Fruit fly (Drosophila melanogaster) whole organism, prepupa: Measurements from ENCODE around the gene CG15528.

Source experiments
- CG11294 ChIP-seq: fragments of 200-800 bp; sonication (Bioruptor generic); IDR thresholded peaks from 2 replicates; pipeline ENCODE4 v1.3.6; 2022; ENCODE audit warnings: missing biosample characterization, missing genetic modification characterization
- CG11762 ChIP-seq: fragments of 200-800 bp; sonication (Bioruptor generic); optimal IDR thresholded peaks from 3 replicates; lab custom pipeline; 2016; ENCODE audit warnings: missing biosample characterization, missing genetic modification characterization; ENCODE audit not compliant: insufficient read depth
- CG31627 ChIP-seq: fragments of 200-800 bp; sonication (Bioruptor generic); optimal IDR thresholded peaks from 3 replicates; lab custom pipeline; 2016; ENCODE audit warnings: missing biosample characterization, missing genetic modification characterization
- CG34406 ChIP-seq: fragments of 200-800 bp; sonication (Bioruptor generic); optimal IDR thresholded peaks from 3 replicates; lab custom pipeline; 2016; ENCODE audit warnings: missing biosample characterization, missing genetic modification characterization
- CG3919 ChIP-seq: fragments of 200-800 bp; sonication (Bioruptor generic); optimal IDR thresholded peaks from 3 replicates; lab custom pipeline; 2016; ENCODE audit warnings: missing biosample characterization, missing genetic modification characterization
- CG6163 ChIP-seq: fragments of 200-800 bp; sonication (Bioruptor generic); IDR thresholded peaks from 3 replicates; pipeline ENCODE4 v1.3.6; 2022; ENCODE audit warnings: missing biosample characterization, missing genetic modification characterization
- CG6276 ChIP-seq: fragments of 200-800 bp; sonication (Bioruptor generic); optimal IDR thresholded peaks from 2 replicates; lab custom pipeline; 2017; ENCODE audit warnings: missing biosample characterization, mild to moderate bottlenecking, missing genetic modification characterization
- CG6792 ChIP-seq: fragments of 200-800 bp; sonication (Bioruptor generic); optimal IDR thresholded peaks from 3 replicates; lab custom pipeline; 2016; ENCODE audit warnings: missing biosample characterization, missing genetic modification characterization
- CG6854 ChIP-seq: fragments of 200-800 bp; sonication (Bioruptor generic); optimal IDR thresholded peaks from 2 replicates; lab custom pipeline; 2017; ENCODE audit warnings: missing biosample characterization, mild to moderate bottlenecking, missing genetic modification characterization
- CG7368 ChIP-seq: fragments of 200-800 bp; sonication (Bioruptor generic); optimal IDR thresholded peaks from 3 replicates; lab custom pipeline; 2016; ENCODE audit warnings: missing biosample characterization, missing genetic modification characterization
- CG8119 ChIP-seq: fragments of 200-800 bp; sonication (Bioruptor generic); IDR thresholded peaks from 3 replicates; pipeline ENCODE4 v1.3.6; 2022; ENCODE audit warnings: missing biosample characterization, missing genetic modification characterization
- CG8319 ChIP-seq: fragments of 200-800 bp; sonication (Bioruptor generic); optimal IDR thresholded peaks from 3 replicates; lab custom pipeline; 2016; ENCODE audit warnings: missing biosample characterization, missing genetic modification characterization
- CG8632 ChIP-seq: fragments of 200-800 bp; sonication (Bioruptor generic); optimal IDR thresholded peaks from 3 replicates; lab custom pipeline; 2016; ENCODE audit warnings: missing biosample characterization, missing genetic modification characterization
- Eip75B ChIP-seq: fragments of 200-800 bp; sonication (Bioruptor generic); optimal IDR thresholded peaks from 3 replicates; lab custom pipeline; 2016; ENCODE audit warnings: missing biosample characterization, missing genetic modification characterization
- Eip78C ChIP-seq: fragments of 200-800 bp; sonication (Bioruptor generic); peaks from one replicate; lab custom pipeline; 2016; ENCODE audit warnings: missing biosample characterization, missing genetic modification characterization
- Hr39 ChIP-seq: fragments of 200-800 bp; sonication (Bioruptor generic); optimal IDR thresholded peaks from 2 replicates; lab custom pipeline; 2016; ENCODE audit warnings: missing biosample characterization, missing genetic modification characterization
- Hr4 ChIP-seq: fragments of 200-800 bp; sonication (Bioruptor generic); optimal IDR thresholded peaks from 3 replicates; lab custom pipeline; 2016; ENCODE audit warnings: missing biosample characterization, missing genetic modification characterization
- Lpt ChIP-seq: fragments of 200-800 bp; sonication (Bioruptor generic); optimal IDR thresholded peaks from 3 replicates; lab custom pipeline; 2016; ENCODE audit warnings: missing biosample characterization, missing genetic modification characterization
- Met ChIP-seq: fragments of 200-800 bp; sonication (Bioruptor generic); optimal IDR thresholded peaks from 3 replicates; lab custom pipeline; 2016; ENCODE audit warnings: missing biosample characterization, missing genetic modification characterization
- Smox ChIP-seq: fragments of 200-800 bp; sonication (Bioruptor generic); optimal IDR thresholded peaks from 3 replicates; lab custom pipeline; 2016; ENCODE audit warnings: missing biosample characterization, missing genetic modification characterization
- Sox102F ChIP-seq: fragments of 200-800 bp; sonication (Bioruptor generic); optimal IDR thresholded peaks from 2 replicates; lab custom pipeline; 2016; ENCODE audit warnings: missing biosample characterization, mild to moderate bottlenecking, missing genetic modification characterization
- Sox15 ChIP-seq: fragments of 200-800 bp; sonication (Bioruptor generic); optimal IDR thresholded peaks from 3 replicates; lab custom pipeline; 2016; ENCODE audit warnings: missing biosample characterization, missing genetic modification characterization
- achi ChIP-seq: fragments of 200-800 bp; sonication (Bioruptor generic); optimal IDR thresholded peaks from 3 replicates; lab custom pipeline; 2016; ENCODE audit warnings: missing biosample characterization, missing genetic modification characterization
- acj6 ChIP-seq: fragments of 200-800 bp; sonication (Bioruptor generic); optimal IDR thresholded peaks from 3 replicates; lab custom pipeline; 2016; ENCODE audit warnings: missing biosample characterization, missing genetic modification characterization
- cyc ChIP-seq: fragments of 200-800 bp; sonication (Bioruptor generic); optimal IDR thresholded peaks from 3 replicates; lab custom pipeline; 2016; ENCODE audit warnings: missing biosample characterization, missing genetic modification characterization
- dac ChIP-seq: fragments of 200-800 bp; sonication (Bioruptor generic); optimal IDR thresholded peaks from 2 replicates; lab custom pipeline; 2017; ENCODE audit warnings: missing biosample characterization, mild to moderate bottlenecking, missing genetic modification characterization
- dsx ChIP-seq: fragments of 200-800 bp; optimal IDR thresholded peaks from 3 replicates; lab custom pipeline; 2019; ENCODE audit warnings: missing biosample characterization, mild to moderate bottlenecking, missing genetic modification characterization, moderate library complexity; ENCODE audit not compliant: poor library complexity, severe bottlenecking
- fd59A ChIP-seq: fragments of 200-800 bp; sonication (Bioruptor generic); optimal IDR thresholded peaks from 2 replicates; lab custom pipeline; 2017; ENCODE audit warnings: missing biosample characterization, mild to moderate bottlenecking, missing genetic modification characterization, missing genetic modification reagents
- lz ChIP-seq: fragments of 200-800 bp; sonication (Bioruptor generic); optimal IDR thresholded peaks from 3 replicates; lab custom pipeline; 2016; ENCODE audit warnings: missing biosample characterization, missing genetic modification characterization
- net ChIP-seq: fragments of 200-800 bp; sonication (Bioruptor generic); optimal IDR thresholded peaks from 3 replicates; lab custom pipeline; 2016; ENCODE audit warnings: missing biosample characterization, missing genetic modification characterization
- salr ChIP-seq, 2 experiments: fragments of 200-800 bp; sonication (Bioruptor generic); optimal IDR thresholded peaks; 3 replicates each; lab custom pipeline; 2016 to 2018; ENCODE audit warnings: missing biosample characterization in 2 of 2, missing genetic modification characterization in 2 of 2, mild to moderate bottlenecking in 1 of 2
- ss ChIP-seq, 2 experiments: fragments of 200-800 bp; sonication (Bioruptor generic); optimal IDR thresholded peaks; 2 replicates in 1 of 2; 3 replicates in 1 of 2; lab custom pipeline; 2017 to 2018; ENCODE audit warnings: mild to moderate bottlenecking in 2 of 2, missing biosample characterization in 2 of 2, missing genetic modification characterization in 2 of 2, moderate library complexity in 1 of 2
- svp ChIP-seq: fragments of 200-800 bp; sonication (Bioruptor generic); peaks from one replicate; lab custom pipeline; 2016; ENCODE audit warnings: missing biosample characterization, missing genetic modification characterization
- vri ChIP-seq: fragments of 200-800 bp; sonication (Bioruptor generic); optimal IDR thresholded peaks from 3 replicates; lab custom pipeline; 2016; ENCODE audit warnings: missing biosample characterization, mild to moderate bottlenecking, missing genetic modification characterization

The CG15528 gene

DNA sequence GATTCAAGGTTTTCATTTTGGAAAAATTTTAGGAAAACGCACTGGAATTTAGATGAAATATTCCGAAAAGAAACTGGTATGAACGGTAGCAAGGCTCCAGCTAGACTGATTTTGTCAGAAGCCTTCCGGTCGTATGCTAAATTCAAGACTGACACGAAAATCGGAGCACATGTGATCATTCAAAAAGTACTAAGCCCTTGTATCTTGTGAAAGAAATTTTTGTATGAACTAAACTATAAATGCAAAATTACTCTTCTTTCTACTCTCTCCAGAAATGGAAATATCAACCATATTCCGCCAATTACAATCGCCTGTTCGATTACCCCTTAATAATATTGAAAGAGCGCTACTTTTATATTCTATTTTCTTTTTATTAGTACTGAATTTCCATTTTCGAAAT lies 14.3 kb downstream of the CG15528 start, which contains the start of gene ocn:
TSS of gene ocn (minus strand) at position 101 of the 400 bp plus-strand sequence.
- TF ChIP-seq net (GFP tag; lab: Kevin White, UChicago) (no peak), CG11762 (GFP tag; lab: Kevin White, UChicago) (no peak), dac (GFP tag; lab: Kevin White, UChicago) (no peak), Eip75B (no peak), salr (GFP tag; optimal IDR thresholded peaks at IDR 0.05; lab: Kevin White, UChicago) (no peak), Smox (GFP tag; lab: Kevin White, UChicago) (no peak), CG6792 (GFP tag; lab: Kevin White, UChicago) (no peak), CG8319 (no peak), Eip78C (no peak), Hr4 (GFP tag; lab: Kevin White, UChicago) (no peak)

DNA sequence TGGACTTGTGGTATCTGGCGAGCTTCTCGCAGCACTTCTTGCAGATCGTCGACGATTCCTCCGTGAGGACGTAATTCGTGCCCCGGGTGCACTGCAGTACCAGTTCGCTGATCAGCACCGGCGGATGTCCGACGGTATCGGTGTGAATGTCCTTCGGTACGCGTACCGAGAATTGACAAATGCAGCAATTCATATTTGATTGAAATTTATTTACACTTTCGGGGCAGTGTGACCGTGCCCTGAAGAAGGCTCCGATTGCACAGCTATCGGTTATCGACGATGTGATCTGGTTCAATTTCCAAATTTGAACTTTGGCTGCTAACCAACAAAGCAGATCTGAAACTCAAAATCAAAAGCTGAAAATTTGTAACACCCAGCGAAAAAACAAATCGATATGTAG lies 15.3 kb downstream of the CG15528 start, which contains the start of gene ZIPIC:
TSS of gene ZIPIC (minus strand) at position 262 of the 400 bp plus-strand sequence.
- TF ChIP-seq CG11762 (GFP tag; lab: Kevin White, UChicago) (no peak), CG6854 (GFP tag; lab: Kevin White, UChicago) (no peak), Sox15 (GFP tag; lab: Kevin White, UChicago) (no peak)
- TF ChIP-seq, all 60 proteins: peak for 0

DNA sequence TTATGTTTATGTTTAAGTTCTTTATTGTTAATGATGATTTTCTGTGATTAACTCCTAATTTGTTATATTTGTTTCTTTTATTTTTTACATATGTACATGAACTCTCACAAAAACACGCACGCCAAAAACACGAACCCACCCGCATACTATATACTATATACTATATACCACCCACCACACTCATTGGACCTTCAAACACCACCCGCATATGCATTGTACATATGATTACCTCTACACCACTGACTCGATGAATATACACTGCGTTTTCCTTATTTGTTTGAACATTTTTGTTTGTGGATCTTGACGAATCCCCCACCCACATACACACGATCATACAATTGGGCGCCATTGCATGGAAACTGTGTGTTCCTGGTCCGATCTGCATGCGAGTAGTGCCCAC lies 19.6 kb downstream of the CG15528 start:
- TF ChIP-seq achi (no peak), lz (GFP tag; lab: Kevin White, UChicago) (no peak), Eip78C (no peak), vri (GFP tag; lab: Kevin White, UChicago) (no peak), CG11294 (GFP tag; lab: Robert Waterston, UW) (no peak), Met (GFP tag; lab: Kevin White, UChicago) (no peak), CG6854 (GFP tag; lab: Kevin White, UChicago) (no peak), salr (GFP tag; optimal IDR thresholded peaks at IDR 0.05; lab: Kevin White, UChicago) (no peak), CG7368 (GFP tag; lab: Kevin White, UChicago) (no peak)

- no peak for TF ChIP-seq Lpt (GFP tag; lab: Kevin White, UChicago)
- no peak for TF ChIP-seq CG6792 (GFP tag; lab: Kevin White, UChicago)
- TF ChIP-seq CG6276 = no peak
- no peak for TF ChIP-seq Eip78C
- TF ChIP-seq dsx (GFP tag; lab: Kevin White, UChicago) = no peak
- TF ChIP-seq CG11762 (GFP tag; lab: Kevin White, UChicago) = no peak
- TF ChIP-seq, all 60 proteins: peak for 0
Measured at dm6 chr3R:30030061-30030460, 21.9 kb downstream of the CG15528 start.

DNA sequence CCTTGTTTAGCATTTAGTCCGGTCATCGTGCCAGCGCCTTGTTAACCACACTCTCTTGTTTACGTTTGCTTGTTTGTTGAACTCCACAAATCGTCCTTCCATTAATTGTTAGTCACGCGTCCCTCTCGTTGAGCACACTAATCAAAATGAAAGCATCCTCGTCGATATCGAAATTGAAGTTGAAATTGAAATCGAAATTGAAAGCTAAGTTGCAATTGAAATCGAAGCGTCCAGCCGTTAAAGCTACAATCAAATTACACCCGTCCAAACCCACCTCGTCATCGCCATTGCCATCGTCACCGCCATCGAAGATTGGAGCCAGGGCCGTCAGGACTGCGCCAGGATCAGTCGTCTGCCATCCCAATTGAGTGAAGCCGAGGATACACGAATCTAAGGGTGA lies 28.5 kb downstream of the CG15528 start:
- TF ChIP-seq ss (GFP tag; optimal IDR thresholded peaks at IDR 0.05; lab: Kevin White, UChicago) (no peak), CG6276 (no peak), CG3919 (GFP tag; lab: Kevin White, UChicago) (no peak), acj6 (GFP tag; lab: Kevin White, UChicago) (no peak), CG34406 (GFP tag; lab: Kevin White, UChicago) (no peak), CG7368 (GFP tag; lab: Kevin White, UChicago) (no peak), fd59A (no peak), dsx (GFP tag; lab: Kevin White, UChicago) (no peak), salr (GFP tag; optimal IDR thresholded peaks at IDR 0.05; lab: Kevin White, UChicago) (no peak), CG6163 (GFP tag; lab: Robert Waterston, UW) (no peak)

- TF ChIP-seq Hr39 (GFP tag; lab: Kevin White, UChicago) (peak; percentile 9), Sox102F (GFP tag; lab: Kevin White, UChicago) (no peak), CG31627 (GFP tag; lab: Kevin White, UChicago) (peak; percentile 6), CG8119 (GFP tag; lab: Robert Waterston, UW) (no peak), cyc (GFP tag; lab: Kevin White, UChicago) (peak; percentile 1), CG11762 (GFP tag; lab: Kevin White, UChicago) (no peak), CG8632 (GFP tag; lab: Kevin White, UChicago) (no peak), CG8319 (peak; percentile 100), svp (GFP tag; lab: Kevin White, UChicago) (peak; percentile 96)
Measured at dm6 chr3R:30022452-30023028, 29.4 kb downstream of the CG15528 start, which contains the start of the genes RpS28a and Axn. RpS28a (minus strand) TSS chr3R:30022648. Axn (plus strand) TSS chr3R:30022842.
